Fruit fly (Drosophila melanogaster) Kc167 (cell line): ENCODE results near the gene Non2.
A peak's percentile ranks its signal among the peaks of the same experiment; 100 is the strongest.

Experiments
- Myc ChIP-seq: fragments of >200 bp; optimal IDR thresholded peaks from 2 replicates; lab custom pipeline; 2017; ENCODE audit warnings: missing external identifiers
- Sin3A ChIP-seq: fragments of >200 bp; optimal IDR thresholded peaks from 2 replicates; lab custom pipeline; 2018; ENCODE audit warnings: missing external identifiers
- h ChIP-seq: fragments of >200 bp; optimal IDR thresholded peaks from 3 replicates; lab custom pipeline; 2018; ENCODE audit warnings: missing external identifiers
- insv ChIP-seq: fragments of >200 bp; optimal IDR thresholded peaks from 3 replicates; lab custom pipeline; 2018; ENCODE audit warnings: missing external identifiers
- psq ChIP-seq: fragments of >200 bp; optimal IDR thresholded peaks from 2 replicates; lab custom pipeline; 2017; ENCODE audit warnings: missing external identifiers
- ttk ChIP-seq: sonication (Bioruptor generic); optimal IDR thresholded peaks from 2 replicates; lab custom pipeline; 2017; ENCODE audit warnings: missing external identifiers

Non2 gene

DNA sequence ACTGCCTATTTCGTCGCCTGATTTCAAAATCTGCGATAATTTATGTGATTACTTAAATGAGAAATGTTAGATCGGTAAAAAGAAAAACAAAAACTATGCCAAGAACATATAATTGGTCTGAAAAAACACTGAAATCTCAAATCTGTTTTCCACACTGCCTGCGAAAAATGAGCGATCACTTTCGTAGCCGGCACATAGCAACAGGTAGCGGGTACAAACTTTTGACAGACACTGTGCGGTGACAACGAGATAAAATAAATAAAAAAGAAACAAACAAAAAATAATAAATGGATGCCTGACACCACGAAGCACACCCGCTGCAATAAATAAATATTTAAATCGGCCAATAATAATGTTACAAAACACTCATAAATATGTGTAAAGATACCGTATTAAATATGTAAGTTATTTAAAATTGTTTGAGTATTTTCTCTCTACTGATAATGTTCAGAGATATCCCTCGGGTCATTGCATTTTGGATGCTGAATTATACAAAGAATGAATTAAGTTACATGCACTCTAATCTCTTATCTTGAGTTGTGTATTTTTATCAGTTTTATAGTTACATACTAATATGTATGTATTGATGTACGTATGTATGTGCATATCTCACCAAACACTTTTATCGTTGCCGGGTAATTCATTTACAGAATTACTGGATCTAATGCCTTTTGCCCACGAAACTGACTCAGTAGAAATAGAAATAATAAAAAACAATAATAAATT is 1.6 kb upstream of the Non2 start:
- TF ChIP-seq Myc (lab: Kevin White, UChicago) (no peak), Sin3A (lab: Kevin White, UChicago) (no peak), h (lab: Kevin White, UChicago) (no peak), insv (no peak), ttk (lab: Kevin White, UChicago) (no peak), psq (lab: Kevin White, UChicago) (no peak)

- TF ChIP-seq Sin3A (lab: Kevin White, UChicago): no peak
- TF ChIP-seq insv: no peak
- TF ChIP-seq psq (lab: Kevin White, UChicago): peak; percentile 50
Measured at dm6 chr3L:2765794-2766268, 968 bp upstream of the Non2 start.

- TF ChIP-seq ttk (lab: Kevin White, UChicago) (no peak), Myc (lab: Kevin White, UChicago) (no peak), h (lab: Kevin White, UChicago) (no peak), Sin3A (lab: Kevin White, UChicago) (no peak), psq (lab: Kevin White, UChicago) (no peak), insv (no peak)
Measured at dm6 chr3L:2772045-2772444, 5.2 kb downstream of the Non2 start, which contains the start of gene AhcyL1. Gene AhcyL1, minus strand, starts transcription at chr3L:2772325.

- no peak for TF ChIP-seq h (lab: Kevin White, UChicago)
- no peak for TF ChIP-seq Sin3A (lab: Kevin White, UChicago)
- no peak for TF ChIP-seq psq (lab: Kevin White, UChicago)
- no peak for TF ChIP-seq insv
Measured at dm6 chr3L:2773968-2774461, 7.2 kb downstream of the Non2 start, which contains the start of the genes CG12093 and Atg2. Gene CG12093, minus strand, starts transcription at chr3L:2774007. Gene Atg2, plus strand, starts transcription at chr3L:2774338.

DNA sequence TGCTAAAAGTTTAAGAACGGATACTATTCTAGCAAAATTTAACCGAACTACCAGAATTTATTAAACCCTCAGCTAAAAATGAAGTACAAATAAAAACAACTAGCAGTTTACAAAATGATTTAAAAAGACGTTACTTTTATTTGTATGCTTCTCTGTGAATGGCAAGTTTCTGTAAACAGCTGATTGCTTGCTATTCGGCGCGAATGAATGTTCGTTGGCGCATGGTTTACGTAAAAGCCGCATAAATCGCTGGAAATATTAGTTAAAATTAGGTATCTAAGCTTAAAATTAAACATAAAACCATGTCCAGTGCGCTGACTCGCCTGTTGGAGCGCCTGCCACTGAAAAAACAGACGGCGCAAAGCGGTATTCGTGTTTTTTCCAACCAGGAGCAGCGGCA is 13.9 kb downstream of the Non2 start, which contains the start of gene mRpS35:
Gene mRpS35, plus strand, starts transcription at position 189 of the 400 bp plus-strand sequence.
- TF ChIP-seq insv (no peak), h (lab: Kevin White, UChicago) (no peak), Myc (lab: Kevin White, UChicago) (no peak), psq (lab: Kevin White, UChicago) (no peak), ttk (lab: Kevin White, UChicago) (no peak), Sin3A (lab: Kevin White, UChicago) (no peak)

DNA sequence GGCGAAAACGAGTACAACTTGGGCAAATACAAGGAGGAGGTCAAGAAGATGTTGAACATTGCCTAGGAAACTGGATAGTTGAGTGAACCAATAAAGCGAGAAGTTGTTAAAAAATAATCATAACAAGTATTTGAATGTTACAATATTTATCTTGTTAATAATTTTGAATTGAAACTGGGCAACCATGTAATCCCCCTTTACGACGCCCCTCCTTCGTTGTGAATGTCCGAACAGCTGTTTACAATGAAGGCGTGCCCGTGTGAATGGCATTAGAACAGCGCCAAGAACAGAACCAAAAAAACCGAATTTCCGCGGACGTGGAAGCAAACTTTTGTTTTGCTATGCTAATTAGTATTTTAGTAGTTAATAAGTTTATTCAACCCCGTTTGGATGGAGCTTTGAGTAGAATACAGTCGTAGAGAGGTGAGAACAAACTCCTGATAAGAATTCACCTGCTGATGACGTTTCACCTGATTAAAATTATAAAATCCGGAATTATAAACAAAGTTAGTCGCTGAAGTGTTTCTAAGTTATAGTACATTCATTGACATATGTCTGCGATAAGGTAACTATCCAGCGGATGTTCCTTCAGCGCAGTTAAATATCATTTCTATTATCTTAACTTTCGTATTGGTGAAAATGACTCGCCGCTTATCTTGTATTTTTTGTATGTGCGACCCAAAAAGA is 15.3 kb downstream of the Non2 start, which contains the start of gene Pgant6:
Gene Pgant6, plus strand, starts transcription at position 265 of the 687 bp plus-strand sequence.
- TF ChIP-seq psq (lab: Kevin White, UChicago) (no peak), Myc (lab: Kevin White, UChicago) (no peak), insv (no peak), Sin3A (lab: Kevin White, UChicago) (no peak), h (lab: Kevin White, UChicago) (no peak)

DNA sequence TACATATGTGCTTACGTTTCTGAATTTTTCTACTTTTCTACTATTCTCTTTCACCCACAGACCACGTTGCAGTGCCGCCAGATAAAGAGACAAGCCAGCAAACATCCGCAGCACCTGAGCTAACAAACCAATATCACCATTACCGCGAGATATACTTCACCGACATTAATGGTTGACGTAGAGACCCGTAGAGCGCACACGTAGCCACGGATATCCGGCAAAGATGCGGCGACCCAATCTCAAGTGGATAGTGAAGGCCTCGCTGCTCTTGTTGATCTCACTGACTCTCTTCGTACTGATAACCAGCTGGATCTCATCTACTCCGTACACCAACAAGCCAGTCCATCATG is 15.9 kb downstream of the Non2 start:
- TF ChIP-seq Myc (lab: Kevin White, UChicago): no peak
- TF ChIP-seq h (lab: Kevin White, UChicago): no peak
- TF ChIP-seq insv: no peak
- TF ChIP-seq psq (lab: Kevin White, UChicago): no peak
- TF ChIP-seq Sin3A (lab: Kevin White, UChicago): no peak
- no peak for TF ChIP-seq ttk (lab: Kevin White, UChicago)

DNA sequence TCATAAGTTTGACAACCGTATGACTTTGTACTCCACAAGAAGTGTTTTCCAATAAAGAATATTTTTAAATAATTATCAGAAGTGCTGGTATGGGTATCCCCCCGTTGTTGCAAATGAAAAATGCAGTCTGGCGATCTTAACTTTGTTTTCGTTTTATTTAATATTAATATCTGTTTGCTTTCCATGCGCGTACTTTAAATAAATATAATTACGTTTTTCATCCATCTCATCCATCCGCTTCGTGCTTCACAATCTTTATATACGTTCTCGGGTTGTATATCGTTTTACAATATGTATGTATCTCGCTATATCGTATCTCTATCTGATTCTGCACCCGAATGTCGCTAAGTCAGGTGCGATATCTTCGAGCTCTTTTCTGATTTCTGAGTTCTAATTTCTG is 19.1 kb downstream of the Non2 start:
- no peak for TF ChIP-seq ttk (lab: Kevin White, UChicago)
- TF ChIP-seq Sin3A (lab: Kevin White, UChicago): no peak
- no peak for TF ChIP-seq insv
- no peak for TF ChIP-seq h (lab: Kevin White, UChicago)
- TF ChIP-seq psq (lab: Kevin White, UChicago): no peak
- no peak for TF ChIP-seq Myc (lab: Kevin White, UChicago)

dm6 chr3L:2795363-2795957 is 28.7 kb downstream of the Non2 start:
- TF ChIP-seq Myc (lab: Kevin White, UChicago) (no peak), insv (no peak), ttk (lab: Kevin White, UChicago) (no peak)

DNA sequence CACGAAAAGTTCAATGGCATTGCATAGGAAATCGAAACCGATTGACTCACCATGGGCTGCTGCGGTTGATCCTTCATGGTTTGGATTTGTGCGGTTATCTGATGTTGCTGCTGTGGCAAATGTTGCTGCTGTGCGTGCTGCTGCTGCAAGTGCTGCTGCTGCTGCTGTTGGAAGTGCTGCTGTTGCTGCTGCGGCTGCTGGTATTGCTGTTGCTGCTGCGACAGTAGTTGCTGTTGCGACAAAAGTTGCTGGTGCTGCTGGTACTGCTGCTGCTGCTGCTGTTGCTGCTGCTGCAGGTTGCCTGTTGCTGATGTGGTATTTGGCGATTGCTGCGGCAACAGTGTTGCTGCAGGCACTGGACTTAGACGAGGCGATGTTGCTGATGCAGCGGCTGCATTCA is 29.4 kb downstream of the Non2 start:
- TF ChIP-seq psq (lab: Kevin White, UChicago): no peak
- TF ChIP-seq h (lab: Kevin White, UChicago): no peak
- TF ChIP-seq insv: no peak
- no peak for TF ChIP-seq ttk (lab: Kevin White, UChicago)
- no peak for TF ChIP-seq Sin3A (lab: Kevin White, UChicago)
- no peak for TF ChIP-seq Myc (lab: Kevin White, UChicago)

dm6 chr3L:2798463-2798993 is 31.7 kb downstream of the Non2 start:
- TF ChIP-seq insv (no peak), Sin3A (lab: Kevin White, UChicago) (no peak), h (lab: Kevin White, UChicago) (no peak), psq (lab: Kevin White, UChicago) (no peak), ttk (lab: Kevin White, UChicago) (no peak), Myc (lab: Kevin White, UChicago) (no peak)
